Fruit fly (Drosophila melanogaster) whole organism, embryonic: Measurements from ENCODE around the gene Rbcn-3B.

ENCODE experiments used
- Abd-B ChIP-seq: fragments of 200-800 bp; sonication (Bioruptor generic); optimal IDR thresholded peaks from 2 replicates; lab custom pipeline; 2018; ENCODE audit warnings: missing biosample characterization, mild to moderate bottlenecking, missing genetic modification characterization, moderate library complexity
- Atf6 ChIP-seq: fragments of 200-800 bp; sonication (Bioruptor generic); IDR thresholded peaks from 2 replicates; pipeline ENCODE4 v1.3.6; 2022; ENCODE audit warnings: missing biosample characterization, missing genetic modification characterization
- CG12236 ChIP-seq: fragments of 200-800 bp; sonication (Bioruptor generic); optimal IDR thresholded peaks from 2 replicates; lab custom pipeline; 2016; ENCODE audit warnings: missing biosample characterization, missing genetic modification characterization
- CG12942 ChIP-seq: fragments of 200-800 bp; sonication (Bioruptor generic); optimal IDR thresholded peaks from 3 replicates; lab custom pipeline; 2016; ENCODE audit warnings: missing biosample characterization, missing genetic modification characterization
- CG1529 ChIP-seq: fragments of 200-800 bp; sonication (Bioruptor generic); optimal IDR thresholded peaks from 3 replicates; lab custom pipeline; 2018; ENCODE audit warnings: missing biosample characterization, missing genetic modification characterization
- CG16779 ChIP-seq: fragments of 200-800 bp; sonication (Bioruptor generic); IDR thresholded peaks from 2 replicates; pipeline ENCODE4 v1.3.6; 2022; ENCODE audit warnings: missing biosample characterization, missing genetic modification characterization
- CG17385 ChIP-seq: fragments of 200-800 bp; sonication (Bioruptor generic); optimal IDR thresholded peaks from 3 replicates; lab custom pipeline; 2018; ENCODE audit warnings: missing biosample characterization, mild to moderate bottlenecking, missing genetic modification characterization
- CG18599 ChIP-seq: fragments of 200-800 bp; sonication (Bioruptor generic); optimal IDR thresholded peaks from 3 replicates; lab custom pipeline; 2017; ENCODE audit warnings: missing biosample characterization, missing genetic modification characterization, mild to moderate bottlenecking, moderate library complexity, missing genetic modification reagents
- CG2129 ChIP-seq: fragments of 200-800 bp; sonication (Bioruptor generic); IDR thresholded peaks from 2 replicates; pipeline ENCODE4 v1.3.6; 2022; ENCODE audit warnings: missing biosample characterization, missing genetic modification characterization; ENCODE audit not compliant: partially characterized antibody
- CG2889 ChIP-seq: fragments of 200-800 bp; sonication (Bioruptor generic); IDR thresholded peaks from 3 replicates; pipeline ENCODE4 v1.3.6; 2022; ENCODE audit warnings: missing biosample characterization, missing genetic modification characterization
- CG30020 ChIP-seq: fragments of 200-800 bp; optimal IDR thresholded peaks from 2 replicates; lab custom pipeline; 2019; ENCODE audit warnings: missing biosample characterization, mild to moderate bottlenecking, missing genetic modification characterization, moderate library complexity
- CG31224 ChIP-seq: fragments of 200-800 bp; sonication (Bioruptor generic); IDR thresholded peaks from 2 replicates; pipeline ENCODE4 v1.3.6; 2022; ENCODE audit warnings: missing biosample characterization, missing genetic modification characterization
- CG34422 ChIP-seq: fragments of 200-800 bp; sonication (Bioruptor generic); IDR thresholded peaks from 3 replicates; pipeline ENCODE4 v1.3.6; 2022; ENCODE audit warnings: missing biosample characterization, missing genetic modification characterization
- CG5245 ChIP-seq: fragments of 200-800 bp; sonication (Bioruptor generic); optimal IDR thresholded peaks from 3 replicates; lab custom pipeline; 2016; ENCODE audit warnings: missing biosample characterization, missing genetic modification characterization
- CG7271 ChIP-seq: fragments of 200-800 bp; sonication (Bioruptor generic); optimal IDR thresholded peaks from 2 replicates; lab custom pipeline; 2018; ENCODE audit warnings: missing biosample characterization, mild to moderate bottlenecking, missing genetic modification characterization, moderate library complexity
- CG7357 ChIP-seq: fragments of 200-800 bp; sonication (Bioruptor generic); IDR thresholded peaks from 3 replicates; pipeline ENCODE4 v1.3.6; 2022; ENCODE audit warnings: missing biosample characterization, missing genetic modification characterization
- CG8765 ChIP-seq: fragments of 200-800 bp; sonication (Bioruptor generic); IDR thresholded peaks from 2 replicates; pipeline ENCODE4 v1.3.6; 2022; ENCODE audit warnings: missing biosample characterization, missing genetic modification characterization
- CG9215 ChIP-seq: fragments of 200-800 bp; sonication (Bioruptor generic); IDR thresholded peaks from 2 replicates; pipeline ENCODE4 v1.3.6; 2022; ENCODE audit warnings: missing biosample characterization, missing genetic modification characterization
- CG9727 ChIP-seq: fragments of 200-800 bp; sonication (Bioruptor generic); optimal IDR thresholded peaks from 3 replicates; lab custom pipeline; 2017; ENCODE audit warnings: missing biosample characterization, mild to moderate bottlenecking, missing genetic modification characterization
- CG9932 ChIP-seq: fragments of 200-800 bp; sonication (Bioruptor generic); IDR thresholded peaks from 2 replicates; pipeline ENCODE4 v1.3.6; 2022; ENCODE audit warnings: missing biosample characterization, missing genetic modification characterization
- Camta ChIP-seq: fragments of 200-800 bp; sonication (Bioruptor generic); optimal IDR thresholded peaks from 2 replicates; lab custom pipeline; 2016; ENCODE audit warnings: missing biosample characterization, missing genetic modification characterization
- Dref ChIP-seq: fragments of 200-800 bp; sonication (Bioruptor generic); IDR thresholded peaks from 2 replicates; pipeline ENCODE4 v1.3.6; 2022; ENCODE audit warnings: missing biosample characterization, missing genetic modification characterization
- H2.0 ChIP-seq: fragments of 200-800 bp; sonication (Bioruptor generic); IDR thresholded peaks from 2 replicates; pipeline ENCODE4 v1.3.6; 2022; ENCODE audit warnings: missing biosample characterization, missing genetic modification characterization
- Hmr ChIP-seq: fragments of 200-800 bp; sonication (Bioruptor generic); optimal IDR thresholded peaks from 3 replicates; lab custom pipeline; 2017; ENCODE audit warnings: mild to moderate bottlenecking, missing biosample characterization, missing genetic modification reagents, missing genetic modification characterization
- Hsf ChIP-seq: fragments of 200-800 bp; sonication (Bioruptor generic); optimal IDR thresholded peaks from 3 replicates; lab custom pipeline; 2016; ENCODE audit warnings: missing biosample characterization, missing genetic modification characterization
- MBD-R2 ChIP-seq: fragments of 200-800 bp; sonication (Bioruptor generic); IDR thresholded peaks from 2 replicates; pipeline ENCODE4 v1.3.6; 2022; ENCODE audit warnings: missing biosample characterization, missing genetic modification characterization
- MESR4 ChIP-seq: fragments of 200-800 bp; sonication (Bioruptor generic); optimal IDR thresholded peaks from 2 replicates; lab custom pipeline; 2018; ENCODE audit warnings: missing biosample characterization, mild to moderate bottlenecking, missing genetic modification characterization, moderate library complexity
- MTF-1 ChIP-seq: fragments of 200-800 bp; sonication (Bioruptor generic); optimal IDR thresholded peaks from 2 replicates; lab custom pipeline; 2018; ENCODE audit warnings: missing biosample characterization, mild to moderate bottlenecking, missing genetic modification characterization, borderline replicate concordance
- NC2α ChIP-seq: fragments of 200-800 bp; sonication (Bioruptor generic); optimal IDR thresholded peaks from 2 replicates; lab custom pipeline; 2016; ENCODE audit warnings: missing biosample characterization, missing genetic modification characterization
- Nf-YC ChIP-seq: fragments of 200-800 bp; optimal IDR thresholded peaks from 3 replicates; lab custom pipeline; 2019; ENCODE audit warnings: missing biosample characterization, mild to moderate bottlenecking, missing genetic modification characterization, moderate library complexity
- Oaz ChIP-seq: fragments of 200-800 bp; sonication (Bioruptor generic); IDR thresholded peaks from 2 replicates; pipeline ENCODE4 v1.3.6; 2022; ENCODE audit warnings: missing biosample characterization, missing genetic modification characterization
- Optix ChIP-seq: fragments of 200-800 bp; sonication (Bioruptor generic); IDR thresholded peaks from 3 replicates; pipeline ENCODE4 v1.3.6; 2022; ENCODE audit warnings: missing biosample characterization, missing genetic modification characterization
- Poxn ChIP-seq: fragments of 200-800 bp; sonication (Bioruptor generic); IDR thresholded peaks from 2 replicates; pipeline ENCODE4 v1.3.6; 2022; ENCODE audit warnings: missing biosample characterization, missing genetic modification characterization
- YL-1 ChIP-seq: fragments of 200-800 bp; sonication (Bioruptor generic); optimal IDR thresholded peaks from 3 replicates; lab custom pipeline; 2017; ENCODE audit warnings: missing biosample characterization, mild to moderate bottlenecking, missing genetic modification characterization
- bab2 ChIP-seq: fragments of 200-800 bp; sonication (Bioruptor generic); optimal IDR thresholded peaks from 2 replicates; lab custom pipeline; 2016; ENCODE audit warnings: missing biosample characterization, missing genetic modification characterization
- bigmax ChIP-seq: fragments of 200-800 bp; sonication (Bioruptor generic); optimal IDR thresholded peaks from 2 replicates; lab custom pipeline; 2018; ENCODE audit warnings: missing biosample characterization, mild to moderate bottlenecking, missing genetic modification characterization
- bowl ChIP-seq: fragments of 200-800 bp; sonication (Bioruptor generic); IDR thresholded peaks from 2 replicates; pipeline ENCODE4 v1.3.6; 2022; ENCODE audit warnings: missing biosample characterization, missing genetic modification characterization
- chn ChIP-seq: fragments of 200-800 bp; sonication (Bioruptor generic); optimal IDR thresholded peaks from 2 replicates; lab custom pipeline; 2016; ENCODE audit warnings: missing biosample characterization, missing genetic modification characterization
- eve ChIP-seq, 2 experiments: fragments of >200 bp; optimal IDR thresholded peaks; 2 replicates each; lab custom pipeline; 2017; ENCODE audit warnings: missing biosample characterization in 2 of 2, missing genetic modification characterization in 2 of 2
- gsb-n ChIP-seq: fragments of 200-800 bp; sonication (Bioruptor generic); optimal IDR thresholded peaks from 3 replicates; lab custom pipeline; 2018; ENCODE audit warnings: missing biosample characterization, mild to moderate bottlenecking, missing genetic modification characterization
- gt ChIP-seq: fragments of 200-800 bp; sonication (Bioruptor generic); IDR thresholded peaks from 2 replicates; pipeline ENCODE4 v1.3.6; 2022; ENCODE audit warnings: missing biosample characterization, missing genetic modification characterization
- hbn ChIP-seq: fragments of 200-800 bp; sonication (Bioruptor generic); IDR thresholded peaks from 2 replicates; pipeline ENCODE4 v1.3.6; 2022; ENCODE audit warnings: missing biosample characterization, missing genetic modification characterization; ENCODE audit not compliant: partially characterized antibody
- knrl ChIP-seq: fragments of 200-800 bp; sonication (Bioruptor generic); IDR thresholded peaks from 3 replicates; pipeline ENCODE4 v1.3.6; 2022; ENCODE audit warnings: missing biosample characterization, missing genetic modification characterization; ENCODE audit not compliant: partially characterized antibody
- lmd ChIP-seq: fragments of 200-800 bp; sonication (Bioruptor generic); IDR thresholded peaks from 2 replicates; pipeline ENCODE4 v1.3.6; 2022; ENCODE audit warnings: missing biosample characterization, missing genetic modification characterization
- maf-S ChIP-seq: fragments of 200-800 bp; sonication (Bioruptor generic); optimal IDR thresholded peaks from 2 replicates; lab custom pipeline; 2016; ENCODE audit warnings: missing biosample characterization, missing genetic modification characterization
- mam ChIP-seq: fragments of 200-800 bp; sonication (Bioruptor generic); optimal IDR thresholded peaks from 3 replicates; lab custom pipeline; 2016; ENCODE audit warnings: missing biosample characterization, missing genetic modification characterization
- p53 ChIP-seq: fragments of 200-800 bp; sonication (Bioruptor generic); optimal IDR thresholded peaks from 2 replicates; lab custom pipeline; 2016; ENCODE audit warnings: missing biosample characterization, missing genetic modification characterization
- salm ChIP-seq: fragments of 200-800 bp; sonication (Bioruptor generic); optimal IDR thresholded peaks from 2 replicates; lab custom pipeline; 2018; ENCODE audit warnings: missing biosample characterization, mild to moderate bottlenecking, missing genetic modification characterization
- sens-2 ChIP-seq: fragments of 200-800 bp; sonication (Bioruptor generic); IDR thresholded peaks from 2 replicates; pipeline ENCODE4 v1.3.6; 2022; ENCODE audit warnings: missing biosample characterization, missing genetic modification characterization
- stwl ChIP-seq: fragments of 200-800 bp; sonication (Bioruptor generic); optimal IDR thresholded peaks from 3 replicates; lab custom pipeline; 2018; ENCODE audit warnings: missing biosample characterization, mild to moderate bottlenecking, missing genetic modification characterization, moderate library complexity
- vfl ChIP-seq: fragments of 200-800 bp; sonication (Bioruptor generic); optimal IDR thresholded peaks from 2 replicates; lab custom pipeline; 2016; ENCODE audit warnings: missing biosample characterization, missing genetic modification characterization
- yki ChIP-seq: fragments of >200 bp; optimal IDR thresholded peaks from 3 replicates; lab custom pipeline; 2018

Rbcn-3B gene

dm6 chrX:1889926-1890325 is 18.8 kb upstream of the Rbcn-3B start, which contains the start of the genes trr and mRpL16 (continued):
- TF ChIP-seq YL-1: peak; percentile 86
- peak; percentile 6 for TF ChIP-seq CG12942
- peak; percentile 44; the same call in 1 of the 2 replicates for TF ChIP-seq CG9215 (GFP tag; lab: Robert Waterston, UW)
- TF ChIP-seq CG30020 (tag; lab: Kevin White, UChicago): peak; percentile 93
- no peak for TF ChIP-seq CG12236
- TF ChIP-seq CG18599 (GFP tag; lab: Kevin White, UChicago): no peak
- TF ChIP-seq bowl (GFP tag; lab: Robert Waterston, UW): no peak
- TF ChIP-seq Hsf (GFP tag; lab: Kevin White, UChicago): peak; percentile 18
- TF ChIP-seq yki (lab: Kevin White, UChicago): no peak
- no peak for TF ChIP-seq p53 (GFP tag; lab: Kevin White, UChicago)
- no peak for TF ChIP-seq vfl (GFP tag; lab: Kevin White, UChicago)
- TF ChIP-seq hbn (GFP tag; lab: Robert Waterston, UW): peak; percentile 76
- no peak for TF ChIP-seq sens-2
- TF ChIP-seq Poxn: no peak
- no peak for TF ChIP-seq eve (GFP tag; optimal IDR thresholded peaks at IDR 0.05; lab: Kevin White, UChicago)
- no peak for TF ChIP-seq Oaz (GFP tag; lab: Robert Waterston, UW)
- TF ChIP-seq CG16779 (GFP tag; lab: Robert Waterston, UW): no peak
- peak; percentile 75 for TF ChIP-seq Dref (GFP tag; lab: Robert Waterston, UW)
- TF ChIP-seq CG8765: no peak
- TF ChIP-seq CG31224 (GFP tag; lab: Robert Waterston, UW): 0 out of 2 replicates have a peak, but pooled peaks have one; percentile 16
- TF ChIP-seq CG9727 (GFP tag; lab: Kevin White, UChicago): peak; percentile 60
- no peak for TF ChIP-seq CG5245 (GFP tag; lab: Kevin White, UChicago)
- TF ChIP-seq chn (GFP tag; lab: Kevin White, UChicago): peak; percentile 20
- TF ChIP-seq maf-S (GFP tag; lab: Kevin White, UChicago): no peak
- TF ChIP-seq Atf6 (GFP tag; lab: Robert Waterston, UW): no peak
- peak; percentile 60 for TF ChIP-seq stwl
- TF ChIP-seq bab2 (GFP tag; lab: Kevin White, UChicago): peak; percentile 38
- TF ChIP-seq salm (tag; lab: Kevin White, UChicago): no peak
- TF ChIP-seq knrl (GFP tag; lab: Robert Waterston, UW): peak; percentile 80
- no peak for TF ChIP-seq gt
- TF ChIP-seq CG9932 (GFP tag; lab: Robert Waterston, UW): peak; percentile 66
- TF ChIP-seq NC2α (GFP tag; lab: Kevin White, UChicago): no peak
- TF ChIP-seq Nf-YC (tag; lab: Kevin White, UChicago): peak; percentile 45
- no peak for TF ChIP-seq Hmr (GFP tag; lab: Kevin White, UChicago)
- TF ChIP-seq Camta: no peak
- peak; percentile 45 for TF ChIP-seq MESR4 (GFP tag; lab: Kevin White, UChicago)
- TF ChIP-seq MTF-1 (GFP tag; lab: Kevin White, UChicago): no peak
- TF ChIP-seq mam (GFP tag; lab: Kevin White, UChicago): peak; percentile 16
- TF ChIP-seq MBD-R2: peak; percentile 84
- peak; percentile 44; the same call in 1 of the 2 replicates for TF ChIP-seq CG2129
- TF ChIP-seq CG17385 (GFP tag; lab: Kevin White, UChicago): no peak
- TF ChIP-seq gsb-n (tag; lab: Kevin White, UChicago): no peak
- no peak for TF ChIP-seq CG1529 (GFP tag; lab: Kevin White, UChicago)
- no peak for TF ChIP-seq bigmax (GFP tag; lab: Kevin White, UChicago)
- TF ChIP-seq CG7271 (tag; lab: Kevin White, UChicago): peak; percentile 14
- TF ChIP-seq H2.0 (GFP tag; lab: Robert Waterston, UW): 0 out of 2 replicates have a peak, but pooled peaks have one; percentile 37
- peak; percentile 64 for TF ChIP-seq Abd-B (GFP tag; lab: Kevin White, UChicago)
- no peak for TF ChIP-seq CG2889
- peak; percentile 33; the same call in 1 of the 2 replicates for TF ChIP-seq lmd (GFP tag; lab: Robert Waterston, UW)
- TF ChIP-seq CG7357 (GFP tag; lab: Robert Waterston, UW): 0 out of 3 replicates have a peak, but pooled peaks have one; percentile 30
- TF ChIP-seq CG34422 (GFP tag; lab: Robert Waterston, UW): peak; percentile 64; the same call in 1 of the 3 replicates
- 0 out of 3 replicates have a peak, but pooled peaks have one; percentile 40 for TF ChIP-seq Optix (GFP tag; lab: Robert Waterston, UW)
